Worm (Caenorhabditis elegans) whole organism, mixed stage, embryonic: ENCODE results near the gene cept-2.
A peak's percentile ranks its signal among the peaks of the same experiment; 100 is the strongest.

Source experiments
- M03D4.4 ChIP-seq: sonication (generic microtip); optimal IDR thresholded peaks from 2 replicates; lab custom pipeline; 2017; ENCODE audit warnings: mild to moderate bottlenecking, missing genetic modification characterization, missing compliant biosample characterization
- bed-3 ChIP-seq: fragments of 200-800 bp; sonication (Bioruptor generic); optimal IDR thresholded peaks from 3 replicates; lab custom pipeline; 2018; ENCODE audit warnings: mild to moderate bottlenecking, missing genetic modification characterization, moderate library complexity, missing compliant biosample characterization
- blmp-1 ChIP-seq: fragments of 150-350 bp; optimal IDR thresholded peaks from 2 replicates; lab custom pipeline; 2014; ENCODE audit warnings: missing biosample characterization, missing genetic modification characterization
- ceh-39 ChIP-seq: fragments of 150-350 bp; optimal IDR thresholded peaks from 2 replicates; lab custom pipeline; 2014; ENCODE audit warnings: missing biosample characterization, missing genetic modification characterization
- ceh-43 ChIP-seq: fragments of 200-800 bp; sonication (Bioruptor generic); optimal IDR thresholded peaks from 2 replicates; lab custom pipeline; 2018; ENCODE audit warnings: mild to moderate bottlenecking, missing genetic modification characterization, moderate library complexity, missing compliant biosample characterization
- ceh-83 ChIP-seq: fragments of 200-800 bp; sonication (Bioruptor generic); optimal IDR thresholded peaks from 2 replicates; lab custom pipeline; 2018; ENCODE audit warnings: mild to moderate bottlenecking, missing genetic modification characterization, missing compliant biosample characterization
- ces-1 ChIP-seq: fragments of 150-350 bp; optimal IDR thresholded peaks from 2 replicates; lab custom pipeline; 2014; ENCODE audit warnings: missing biosample characterization, missing genetic modification reagents, missing genetic modification characterization
- cnd-1 ChIP-seq: fragments of 200-800 bp; sonication (Bioruptor generic); optimal IDR thresholded peaks from 2 replicates; lab custom pipeline; 2018; ENCODE audit warnings: mild to moderate bottlenecking, missing genetic modification characterization, missing compliant biosample characterization
- drap-1 ChIP-seq: fragments of 200-800 bp; sonication (Bioruptor generic); optimal IDR thresholded peaks from 3 replicates; lab custom pipeline; 2018; ENCODE audit warnings: mild to moderate bottlenecking, missing genetic modification characterization, missing compliant biosample characterization
- elt-1 ChIP-seq: sonication (generic microtip); optimal IDR thresholded peaks from 2 replicates; lab custom pipeline; 2017; ENCODE audit warnings: missing genetic modification characterization, mild to moderate bottlenecking, missing compliant biosample characterization, antibody characterized with exemption, moderate library complexity, borderline replicate concordance; ENCODE audit not compliant: insufficient read depth
- elt-3 ChIP-seq: fragments of 150-350 bp; optimal IDR thresholded peaks from 2 replicates; lab custom pipeline; 2014; ENCODE audit warnings: missing biosample characterization, missing genetic modification characterization
- flh-1 ChIP-seq: fragments of 200-800 bp; sonication (Bioruptor generic); optimal IDR thresholded peaks from 2 replicates; lab custom pipeline; 2018; ENCODE audit warnings: mild to moderate bottlenecking, missing genetic modification characterization, moderate library complexity, missing compliant biosample characterization
- ham-2 ChIP-seq: fragments of 200-800 bp; sonication (Bioruptor generic); optimal IDR thresholded peaks from 2 replicates; lab custom pipeline; 2018; ENCODE audit warnings: mild to moderate bottlenecking, missing genetic modification characterization, missing compliant biosample characterization
- hlh-1 ChIP-seq: fragments of 150-350 bp; optimal IDR thresholded peaks from 2 replicates; lab custom pipeline; 2014; ENCODE audit warnings: missing biosample characterization, missing genetic modification reagents, missing genetic modification characterization
- lin-13 ChIP-seq: fragments of 150-350 bp; optimal IDR thresholded peaks from 2 replicates; lab custom pipeline; 2014; ENCODE audit warnings: missing biosample characterization, missing genetic modification characterization
- lin-32 ChIP-seq: fragments of 200-800 bp; sonication (Bioruptor generic); optimal IDR thresholded peaks from 2 replicates; lab custom pipeline; 2018; ENCODE audit warnings: mild to moderate bottlenecking, missing genetic modification characterization, missing compliant biosample characterization
- lsy-2 ChIP-seq: fragments of 150-350 bp; optimal IDR thresholded peaks from 2 replicates; lab custom pipeline; 2014; ENCODE audit warnings: missing biosample characterization, missing genetic modification characterization
- mab-5 ChIP-seq: fragments of 150-350 bp; optimal IDR thresholded peaks from 2 replicates; lab custom pipeline; 2014; ENCODE audit warnings: missing biosample characterization, missing genetic modification characterization
- mep-1 ChIP-seq: fragments of 150-350 bp; optimal IDR thresholded peaks from 2 replicates; lab custom pipeline; 2017; ENCODE audit warnings: missing biosample characterization, missing genetic modification reagents, missing genetic modification characterization, inconsistent platforms
- mls-2 ChIP-seq: sonication (generic microtip); optimal IDR thresholded peaks from 2 replicates; lab custom pipeline; 2016; ENCODE audit warnings: mild to moderate bottlenecking, missing genetic modification characterization, moderate library complexity, missing compliant biosample characterization
- nhr-12 ChIP-seq: fragments of 150-350 bp; optimal IDR thresholded peaks from 2 replicates; lab custom pipeline; 2014; ENCODE audit warnings: missing biosample characterization, missing genetic modification characterization
- nhr-2 ChIP-seq: fragments of 150-350 bp; optimal IDR thresholded peaks from 2 replicates; lab custom pipeline; 2014; ENCODE audit warnings: missing biosample characterization, missing genetic modification characterization
- nhr-237 ChIP-seq: fragments of 150-350 bp; optimal IDR thresholded peaks from 2 replicates; lab custom pipeline; 2014; ENCODE audit warnings: missing biosample characterization, missing genetic modification characterization
- nhr-28 ChIP-seq: fragments of 150-350 bp; optimal IDR thresholded peaks from 2 replicates; lab custom pipeline; 2014; ENCODE audit warnings: missing biosample characterization, missing genetic modification characterization
- nhr-76 ChIP-seq: sonication (generic microtip); optimal IDR thresholded peaks from 2 replicates; lab custom pipeline; 2017; ENCODE audit warnings: missing biosample characterization, missing genetic modification characterization
- pha-4 ChIP-seq: fragments of 150-350 bp; optimal IDR thresholded peaks from 2 replicates; lab custom pipeline; 2018; ENCODE audit warnings: missing biosample characterization, missing genetic modification reagents, missing genetic modification characterization
- sem-2 ChIP-seq: fragments of 200-800 bp; sonication (Bioruptor generic); optimal IDR thresholded peaks from 2 replicates; lab custom pipeline; 2018; ENCODE audit warnings: mild to moderate bottlenecking, missing genetic modification characterization, missing compliant biosample characterization
- snpc-4 ChIP-seq: fragments of 150-350 bp; optimal IDR thresholded peaks from 2 replicates; lab custom pipeline; 2014; ENCODE audit warnings: missing biosample characterization, missing genetic modification characterization
- sptf-1 ChIP-seq: sonication (generic microtip); optimal IDR thresholded peaks from 2 replicates; lab custom pipeline; 2017; ENCODE audit warnings: mild to moderate bottlenecking, missing genetic modification characterization, moderate library complexity, missing compliant biosample characterization
- tbx-8 ChIP-seq: fragments of 200-800 bp; sonication (Bioruptor generic); optimal IDR thresholded peaks from 2 replicates; lab custom pipeline; 2018; ENCODE audit warnings: mild to moderate bottlenecking, missing genetic modification characterization, moderate library complexity, missing compliant biosample characterization
- unc-120 ChIP-seq: sonication (generic microtip); optimal IDR thresholded peaks from 2 replicates; lab custom pipeline; 2017; ENCODE audit warnings: missing genetic modification characterization, missing compliant biosample characterization; ENCODE audit not compliant: poor library complexity, severe bottlenecking
- unc-39 ChIP-seq: fragments of 150-350 bp; optimal IDR thresholded peaks from 2 replicates; lab custom pipeline; 2014; ENCODE audit warnings: missing biosample characterization, missing genetic modification characterization
- unc-62 ChIP-seq: fragments of 150-350 bp; optimal IDR thresholded peaks from 2 replicates; lab custom pipeline; 2014; ENCODE audit warnings: missing biosample characterization, missing genetic modification reagents, missing genetic modification characterization
- zip-8 ChIP-seq: fragments of 150-350 bp; optimal IDR thresholded peaks from 2 replicates; lab custom pipeline; 2014; ENCODE audit warnings: missing biosample characterization, missing genetic modification characterization
- ztf-11 ChIP-seq: fragments of 150-350 bp; optimal IDR thresholded peaks from 2 replicates; lab custom pipeline; 2014; ENCODE audit warnings: missing biosample characterization, missing genetic modification characterization

cept-2 gene

ce11 chrV:14350498-14350897 lies 2.9 kb downstream of the cept-2 start:
- TF ChIP-seq zip-8 (no peak), unc-39 (tag; lab: Kevin White, UChicago) (no peak), drap-1 (GFP tag; lab: Kevin White, UChicago) (no peak), nhr-76 (tag; lab: Kevin White, UChicago) (no peak), mab-5 (tag; lab: Kevin White, UChicago) (no peak), blmp-1 (tag; lab: Kevin White, UChicago) (no peak), ceh-39 (tag; lab: Kevin White, UChicago) (no peak), ham-2 (GFP tag; lab: Kevin White, UChicago) (no peak), lin-32 (no peak), nhr-12 (tag; lab: Kevin White, UChicago) (no peak), mep-1 (tag; lab: Kevin White, UChicago) (no peak), snpc-4 (tag; lab: Kevin White, UChicago) (no peak)

- no peak for TF ChIP-seq zip-8
- TF ChIP-seq pha-4 (tag; lab: Kevin White, UChicago) = no peak
- no peak for TF ChIP-seq ceh-39 (tag; lab: Kevin White, UChicago)
- no peak for TF ChIP-seq flh-1 (GFP tag; lab: Kevin White, UChicago)
- TF ChIP-seq sptf-1 = no peak
- peak; percentile 31 for TF ChIP-seq lsy-2 (tag; lab: Kevin White, UChicago)
- TF ChIP-seq nhr-28 (tag; lab: Kevin White, UChicago) = no peak
- peak; percentile 2 for TF ChIP-seq M03D4.4 (tag; lab: Kevin White, UChicago)
- no peak for TF ChIP-seq blmp-1 (tag; lab: Kevin White, UChicago)
- TF ChIP-seq hlh-1 (tag; lab: Kevin White, UChicago) = no peak
- TF ChIP-seq ces-1 = peak; percentile 9
- TF ChIP-seq drap-1 (GFP tag; lab: Kevin White, UChicago) = peak; percentile 58
- no peak for TF ChIP-seq elt-3 (tag; lab: Kevin White, UChicago)
- TF ChIP-seq snpc-4 (tag; lab: Kevin White, UChicago) = no peak
- no peak for TF ChIP-seq nhr-2 (tag; lab: Kevin White, UChicago)
- TF ChIP-seq bed-3 = no peak
- no peak for TF ChIP-seq nhr-76 (tag; lab: Kevin White, UChicago)
- TF ChIP-seq ztf-11 = peak; percentile 12
- TF ChIP-seq mep-1 (tag; lab: Kevin White, UChicago) = peak; percentile 6
- TF ChIP-seq unc-39 (tag; lab: Kevin White, UChicago) = no peak
- no peak for TF ChIP-seq tbx-8 (GFP tag; lab: Kevin White, UChicago)
- TF ChIP-seq unc-62 = peak; percentile 9
- no peak for TF ChIP-seq mls-2 (tag; lab: Kevin White, UChicago)
- TF ChIP-seq sem-2 (GFP tag; lab: Kevin White, UChicago) = no peak
- TF ChIP-seq ceh-43 (GFP tag; lab: Kevin White, UChicago) = no peak
- TF ChIP-seq cnd-1 (tag; lab: Kevin White, UChicago) = no peak
- peak; percentile 56 for TF ChIP-seq nhr-237 (tag; lab: Kevin White, UChicago)
- peak; percentile 32 for TF ChIP-seq ceh-83 (GFP tag; lab: Kevin White, UChicago)
- TF ChIP-seq lin-32 = no peak
- no peak for TF ChIP-seq unc-120 (tag; lab: Kevin White, UChicago)
- TF ChIP-seq nhr-12 (tag; lab: Kevin White, UChicago) = no peak
- TF ChIP-seq ham-2 (GFP tag; lab: Kevin White, UChicago) = peak; percentile 54
- no peak for TF ChIP-seq mab-5 (tag; lab: Kevin White, UChicago)
- TF ChIP-seq lin-13 (tag; lab: Kevin White, UChicago) = no peak
- TF ChIP-seq elt-1 (tag; lab: Kevin White, UChicago) = no peak
Measured at ce11 chrV:14350949-14351348, 3.4 kb downstream of the cept-2 start.

- TF ChIP-seq tbx-8 (GFP tag; lab: Kevin White, UChicago) = no peak
- TF ChIP-seq pha-4 (tag; lab: Kevin White, UChicago) = no peak
- no peak for TF ChIP-seq nhr-2 (tag; lab: Kevin White, UChicago)
- TF ChIP-seq hlh-1 (tag; lab: Kevin White, UChicago) = no peak
- TF ChIP-seq elt-1 (tag; lab: Kevin White, UChicago) = no peak
- TF ChIP-seq elt-3 (tag; lab: Kevin White, UChicago) = no peak
Measured at ce11 chrV:14351629-14352028, 4.1 kb downstream of the cept-2 start, which contains the start of gene vha-13. TSS of gene vha-13 (plus strand) at chrV:14351709.
